Fruit fly (Drosophila melanogaster): ENCODE results near the gene Rpn2.
A peak's percentile ranks its signal among the peaks of the same experiment; 100 is the strongest.

Rpn2 gene

DNA sequence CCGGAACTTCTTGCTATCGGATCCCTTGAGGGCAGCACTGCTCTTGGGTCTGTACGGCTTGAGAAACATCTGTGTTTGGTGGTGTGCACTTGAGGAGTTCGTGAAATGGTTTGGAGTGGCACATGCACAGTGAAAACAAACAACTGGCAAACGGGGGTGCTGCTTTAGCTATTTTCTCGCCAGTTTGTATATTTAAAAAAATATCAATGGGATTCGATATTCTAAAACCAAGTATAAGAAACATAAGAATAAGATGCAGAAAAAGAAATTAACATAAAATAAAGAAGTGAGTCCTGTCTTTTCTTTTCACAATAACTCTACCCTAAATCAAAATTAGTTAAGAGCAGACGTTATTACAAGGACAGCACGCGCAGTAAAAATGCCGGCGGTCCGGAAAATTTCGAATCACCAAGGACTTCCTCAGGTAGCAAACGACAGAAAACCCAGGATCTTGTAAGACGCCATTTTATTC is 1.7 kb upstream of the Rpn2 start, which contains the start of gene eIF2D:
TSS of gene eIF2D (minus strand) at position 174 of the 472 bp plus-strand sequence.
- no peak for TF ChIP-seq usp (GFP tag; optimal IDR thresholded peaks at IDR 0.05)
- no peak for TF ChIP-seq Hr78 (GFP tag; optimal IDR thresholded peaks at IDR 0.05)
- TF ChIP-seq GATAd (GFP tag; optimal IDR thresholded peaks at IDR 0.05): no peak
- no peak for TF ChIP-seq brk (GFP tag; optimal IDR thresholded peaks at IDR 0.05)
- no peak for TF ChIP-seq dl (GFP tag; optimal IDR thresholded peaks at IDR 0.05; ENCODE audit: insufficient read depth in 1 of 2, partially characterized antibody in 2 of 2)
- no peak for TF ChIP-seq lola (GFP tag; optimal IDR thresholded peaks at IDR 0.05)
- no peak for TF ChIP-seq Hnf4 (GFP tag; optimal IDR thresholded peaks at IDR 0.05)
- no peak for TF ChIP-seq Jra (GFP tag; optimal IDR thresholded peaks at IDR 0.05)
- peak; percentile 36 for TF ChIP-seq OdsH (GFP tag; optimal IDR thresholded peaks at IDR 0.05)
- TF ChIP-seq CG9705 (GFP tag; optimal IDR thresholded peaks at IDR 0.05): peak; percentile 37
- no peak for TF ChIP-seq Abd-B (GFP tag; optimal IDR thresholded peaks at IDR 0.05)
- peak; percentile 78 for TF ChIP-seq Myc (optimal IDR thresholded peaks at IDR 0.05)
- no peak for TF ChIP-seq br (GFP tag; optimal IDR thresholded peaks at IDR 0.05)
- no peak for TF ChIP-seq Rel (GFP tag; optimal IDR thresholded peaks at IDR 0.05)
- peak; percentile 22 for TF ChIP-seq Rel (tag; optimal IDR thresholded peaks at IDR 0.05)
- TF ChIP-seq fru (GFP tag; optimal IDR thresholded peaks at IDR 0.05): no peak
- TF ChIP-seq rgr (GFP tag; optimal IDR thresholded peaks at IDR 0.05): peak; percentile 64
- TF ChIP-seq dsf (GFP tag; optimal IDR thresholded peaks at IDR 0.05; ENCODE audit: borderline replicate concordance): no peak
- TF ChIP-seq woc (GFP tag; optimal IDR thresholded peaks at IDR 0.05): no peak
- peak; percentile 63 for TF ChIP-seq h (GFP tag; optimal IDR thresholded peaks at IDR 0.05)
- no peak for TF ChIP-seq tai (GFP tag; optimal IDR thresholded peaks at IDR 0.05)
- no peak for TF ChIP-seq Hr83 (GFP tag; optimal IDR thresholded peaks at IDR 0.05; ENCODE audit: poor library complexity, severe bottlenecking)
- TF ChIP-seq dmrt93B (GFP tag; optimal IDR thresholded peaks at IDR 0.05): no peak
- peak; percentile 14 for TF ChIP-seq psq (GFP tag; optimal IDR thresholded peaks at IDR 0.05)
- peak in 1 of 2 experiments; percentile 65 for TF ChIP-seq foxo (GFP tag; optimal IDR thresholded peaks at IDR 0.05)
- TF ChIP-seq N (GFP tag; optimal IDR thresholded peaks at IDR 0.05): no peak
- no peak for TF ChIP-seq CG32264 (GFP tag; optimal IDR thresholded peaks at IDR 0.05)
- peak; percentile 57 for TF ChIP-seq ey (GFP tag; optimal IDR thresholded peaks at IDR 0.05)
- TF ChIP-seq Dfd (GFP tag; optimal IDR thresholded peaks at IDR 0.05): no peak
- TF ChIP-seq Dif (GFP tag; optimal IDR thresholded peaks at IDR 0.05; ENCODE audit: partially characterized antibody): no peak
- no peak for TF ChIP-seq jim (GFP tag; optimal IDR thresholded peaks at IDR 0.05)
- TF ChIP-seq sv (GFP tag; optimal IDR thresholded peaks at IDR 0.05): peak; percentile 5
- no peak for TF ChIP-seq CrebA (GFP tag; optimal IDR thresholded peaks at IDR 0.05; ENCODE audit: borderline replicate concordance)
- TF ChIP-seq Mio (GFP tag; optimal IDR thresholded peaks at IDR 0.05): no peak
- peak; percentile 69 for TF ChIP-seq HLH106 (tag; optimal IDR thresholded peaks at IDR 0.05)
- TF ChIP-seq pan (optimal IDR thresholded peaks at IDR 0.05): no peak
- no peak for TF ChIP-seq sage (GFP tag; optimal IDR thresholded peaks at IDR 0.05)
- TF ChIP-seq Vsx2 (GFP tag; optimal IDR thresholded peaks at IDR 0.05; ENCODE audit: partially characterized antibody): no peak
- TF ChIP-seq Sp1 (GFP tag; optimal IDR thresholded peaks at IDR 0.05): peak; percentile 41

DNA sequence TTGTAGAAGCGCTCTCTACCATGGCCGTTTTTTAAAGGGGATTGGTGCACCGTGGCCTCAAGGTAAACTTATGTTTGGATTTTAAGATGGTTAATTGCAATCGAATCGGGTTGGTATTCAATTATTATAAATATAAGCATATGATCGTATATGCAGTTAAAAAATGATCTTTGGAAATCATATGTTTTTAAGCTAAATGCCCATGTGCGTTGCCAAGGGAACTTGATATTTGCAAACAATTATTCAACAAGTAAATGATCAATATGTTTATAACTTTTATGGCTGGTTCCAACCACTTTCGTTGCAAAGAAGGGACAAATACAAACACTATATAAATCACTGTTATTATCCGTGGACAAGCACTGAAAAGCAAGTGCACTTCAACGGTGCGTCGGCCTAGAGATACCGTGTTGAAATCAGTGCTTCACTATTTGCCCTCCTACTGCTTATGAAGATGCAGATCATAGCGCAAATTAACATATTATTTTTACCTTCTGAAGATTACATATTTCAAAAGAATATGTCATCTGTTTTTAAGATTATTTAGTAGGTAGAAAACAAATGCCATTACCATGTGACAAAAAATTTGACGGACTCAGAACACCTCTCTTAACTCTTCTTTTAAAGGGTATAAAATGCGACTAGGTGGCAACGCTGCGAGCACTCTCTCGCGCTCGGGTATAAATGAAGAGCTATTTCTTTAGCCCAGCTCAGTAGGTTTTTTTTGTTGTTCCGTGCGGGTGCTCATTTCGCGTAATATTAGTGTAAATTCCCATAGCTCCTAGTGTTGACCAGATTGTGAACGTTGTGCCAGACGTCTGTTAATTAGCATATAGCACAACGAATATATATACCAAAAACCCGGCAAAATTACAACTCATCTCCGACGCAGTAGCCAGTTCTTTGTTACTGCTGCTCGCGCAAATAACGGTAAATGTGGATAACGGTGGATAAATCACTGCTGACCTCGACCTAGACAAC is 4.4 kb downstream of the Rpn2 start, which contains the start of gene rdog:
TSS of gene rdog (plus strand) at position 705 of the 981 bp plus-strand sequence.
- TF ChIP-seq OdsH (GFP tag; optimal IDR thresholded peaks at IDR 0.05) (peak; percentile 82), ey (GFP tag; optimal IDR thresholded peaks at IDR 0.05) (peak; percentile 87), Rel (GFP tag; optimal IDR thresholded peaks at IDR 0.05) (no peak), Rel (tag; optimal IDR thresholded peaks at IDR 0.05) (peak; percentile 78), Dfd (GFP tag; optimal IDR thresholded peaks at IDR 0.05) (no peak), jim (GFP tag; optimal IDR thresholded peaks at IDR 0.05) (no peak), h (GFP tag; optimal IDR thresholded peaks at IDR 0.05) (peak; percentile 46), HLH106 (tag; optimal IDR thresholded peaks at IDR 0.05) (peak; percentile 77), fru (GFP tag; optimal IDR thresholded peaks at IDR 0.05) (peak; percentile 91), Mio (GFP tag; optimal IDR thresholded peaks at IDR 0.05) (peak; percentile 29), lola (GFP tag; optimal IDR thresholded peaks at IDR 0.05) (no peak), brk (GFP tag; optimal IDR thresholded peaks at IDR 0.05) (no peak), sage (GFP tag; optimal IDR thresholded peaks at IDR 0.05) (no peak), pan (optimal IDR thresholded peaks at IDR 0.05) (peak; percentile 87), Abd-B (GFP tag; optimal IDR thresholded peaks at IDR 0.05) (no peak), Hnf4 (GFP tag; optimal IDR thresholded peaks at IDR 0.05) (peak; percentile 72), usp (GFP tag; optimal IDR thresholded peaks at IDR 0.05) (no peak), dmrt93B (GFP tag; optimal IDR thresholded peaks at IDR 0.05) (peak; percentile 66), Myc (optimal IDR thresholded peaks at IDR 0.05) (no peak), Sp1 (GFP tag; optimal IDR thresholded peaks at IDR 0.05) (peak; percentile 84), foxo (GFP tag; optimal IDR thresholded peaks at IDR 0.05) (peak; percentile 32 to 89), dsf (GFP tag; optimal IDR thresholded peaks at IDR 0.05; ENCODE audit: borderline replicate concordance) (peak; percentile 30), sv (GFP tag; optimal IDR thresholded peaks at IDR 0.05) (peak; percentile 82), Dif (GFP tag; optimal IDR thresholded peaks at IDR 0.05; ENCODE audit: partially characterized antibody) (no peak), tai (GFP tag; optimal IDR thresholded peaks at IDR 0.05) (no peak), Hr78 (GFP tag; optimal IDR thresholded peaks at IDR 0.05) (no peak), CG9705 (GFP tag; optimal IDR thresholded peaks at IDR 0.05) (peak; percentile 73), CG32264 (GFP tag; optimal IDR thresholded peaks at IDR 0.05) (peak; percentile 50), CrebA (GFP tag; optimal IDR thresholded peaks at IDR 0.05; ENCODE audit: borderline replicate concordance) (no peak), N (GFP tag; optimal IDR thresholded peaks at IDR 0.05) (no peak), Hr83 (GFP tag; optimal IDR thresholded peaks at IDR 0.05; ENCODE audit: poor library complexity, severe bottlenecking) (no peak), woc (GFP tag; optimal IDR thresholded peaks at IDR 0.05) (peak; percentile 98), GATAd (GFP tag; optimal IDR thresholded peaks at IDR 0.05) (peak; percentile 34), Vsx2 (GFP tag; optimal IDR thresholded peaks at IDR 0.05; ENCODE audit: partially characterized antibody) (no peak), br (GFP tag; optimal IDR thresholded peaks at IDR 0.05) (peak; percentile 85), dl (GFP tag; optimal IDR thresholded peaks at IDR 0.05; ENCODE audit: insufficient read depth in 1 of 2, partially characterized antibody in 2 of 2) (no peak), rgr (GFP tag; optimal IDR thresholded peaks at IDR 0.05) (peak; percentile 86), Jra (GFP tag; optimal IDR thresholded peaks at IDR 0.05) (peak; percentile 74), psq (GFP tag; optimal IDR thresholded peaks at IDR 0.05) (peak; percentile 73)

Data from whole organism, wandering third instar larva.